Fruit fly (Drosophila melanogaster) whole organism, embryonic: ENCODE data around the gene Naam.

Experiments used
- Bgb ChIP-seq: fragments of 200-800 bp; sonication (Bioruptor generic); IDR thresholded peaks from 2 replicates; pipeline ENCODE4 v1.3.6; 2022; ENCODE audit warnings: missing biosample characterization, missing genetic modification characterization; ENCODE audit not compliant: partially characterized antibody
- CG10267 ChIP-seq: fragments of 200-800 bp; sonication (Bioruptor generic); optimal IDR thresholded peaks from 2 replicates; lab custom pipeline; 2018; ENCODE audit warnings: missing biosample characterization, mild to moderate bottlenecking, missing genetic modification characterization, moderate library complexity
- CG10366 ChIP-seq: fragments of 200-800 bp; sonication (Bioruptor generic); IDR thresholded peaks from 2 replicates; pipeline ENCODE4 v1.3.6; 2022; ENCODE audit warnings: missing biosample characterization, missing genetic modification characterization
- CG13624 ChIP-seq: fragments of 200-800 bp; sonication (Bioruptor generic); optimal IDR thresholded peaks from 2 replicates; lab custom pipeline; 2016; ENCODE audit warnings: missing biosample characterization, missing genetic modification characterization
- CG14710 ChIP-seq: fragments of 200-800 bp; sonication (Bioruptor generic); optimal IDR thresholded peaks from 3 replicates; lab custom pipeline; 2019; ENCODE audit warnings: missing biosample characterization, mild to moderate bottlenecking, missing genetic modification characterization, moderate library complexity
- CG14860 ChIP-seq: fragments of 200-800 bp; sonication (Bioruptor generic); IDR thresholded peaks from 3 replicates; pipeline ENCODE4 v1.3.6; 2022; ENCODE audit warnings: missing biosample characterization, missing genetic modification characterization; ENCODE audit not compliant: partially characterized antibody
- CG17361 ChIP-seq: fragments of 200-800 bp; sonication (Bioruptor generic); IDR thresholded peaks from 3 replicates; pipeline ENCODE4 v1.3.6; 2022; ENCODE audit warnings: missing biosample characterization, missing genetic modification characterization
- CG17912 ChIP-seq: fragments of 200-800 bp; sonication (Bioruptor generic); optimal IDR thresholded peaks from 2 replicates; lab custom pipeline; 2018; ENCODE audit warnings: missing biosample characterization, mild to moderate bottlenecking, missing genetic modification characterization
- CG18011 ChIP-seq: fragments of 200-800 bp; sonication (Bioruptor generic); optimal IDR thresholded peaks from 2 replicates; lab custom pipeline; 2017; ENCODE audit warnings: missing biosample characterization, missing genetic modification characterization, mild to moderate bottlenecking, moderate library complexity, missing genotype
- CG2120 ChIP-seq: fragments of 200-800 bp; sonication (Bioruptor generic); optimal IDR thresholded peaks from 3 replicates; lab custom pipeline; 2016; ENCODE audit warnings: missing biosample characterization, missing genetic modification characterization
- CG2889 ChIP-seq: fragments of 200-800 bp; sonication (Bioruptor generic); IDR thresholded peaks from 3 replicates; pipeline ENCODE4 v1.3.6; 2022; ENCODE audit warnings: missing biosample characterization, missing genetic modification characterization
- CG33557 ChIP-seq: fragments of 200-800 bp; sonication (Bioruptor generic); optimal IDR thresholded peaks from 2 replicates; lab custom pipeline; 2019; ENCODE audit warnings: missing biosample characterization, mild to moderate bottlenecking, missing genetic modification characterization, moderate library complexity
- CG34422 ChIP-seq: fragments of 200-800 bp; sonication (Bioruptor generic); IDR thresholded peaks from 3 replicates; pipeline ENCODE4 v1.3.6; 2022; ENCODE audit warnings: missing biosample characterization, missing genetic modification characterization
- CG5245 ChIP-seq: fragments of 200-800 bp; sonication (Bioruptor generic); optimal IDR thresholded peaks from 3 replicates; lab custom pipeline; 2016; ENCODE audit warnings: missing biosample characterization, missing genetic modification characterization
- Camta ChIP-seq: fragments of 200-800 bp; sonication (Bioruptor generic); optimal IDR thresholded peaks from 2 replicates; lab custom pipeline; 2016; ENCODE audit warnings: missing biosample characterization, missing genetic modification characterization
- Dbx ChIP-seq: fragments of 200-800 bp; sonication (Bioruptor generic); IDR thresholded peaks from 3 replicates; pipeline ENCODE4 v1.3.6; 2022; ENCODE audit warnings: missing biosample characterization, missing genetic modification characterization
- Dref ChIP-seq: fragments of 200-800 bp; sonication (Bioruptor generic); IDR thresholded peaks from 2 replicates; pipeline ENCODE4 v1.3.6; 2022; ENCODE audit warnings: missing biosample characterization, missing genetic modification characterization
- E2f1 ChIP-seq: fragments of 200-800 bp; sonication (Bioruptor generic); IDR thresholded peaks from 2 replicates; pipeline ENCODE4 v1.3.6; 2022; ENCODE audit warnings: missing biosample characterization, missing genetic modification characterization
- E2f2 ChIP-seq: fragments of 200-800 bp; sonication (Bioruptor generic); IDR thresholded peaks from 2 replicates; pipeline ENCODE4 v1.3.6; 2022; ENCODE audit warnings: missing biosample characterization, missing genetic modification characterization
- Hmr ChIP-seq: fragments of 200-800 bp; sonication (Bioruptor generic); optimal IDR thresholded peaks from 3 replicates; lab custom pipeline; 2017; ENCODE audit warnings: mild to moderate bottlenecking, missing biosample characterization, missing genetic modification reagents, missing genetic modification characterization
- Lhr ChIP-seq: fragments of 200-800 bp; sonication (Bioruptor generic); optimal IDR thresholded peaks from 3 replicates; lab custom pipeline; 2017; ENCODE audit warnings: mild to moderate bottlenecking, missing biosample characterization, missing genetic modification reagents, missing genetic modification characterization
- Mrtf ChIP-seq: fragments of 200-800 bp; sonication (Bioruptor generic); IDR thresholded peaks from 3 replicates; pipeline ENCODE4 v1.3.6; 2022; ENCODE audit warnings: missing biosample characterization, missing genetic modification characterization
- NC2α ChIP-seq: fragments of 200-800 bp; sonication (Bioruptor generic); optimal IDR thresholded peaks from 2 replicates; lab custom pipeline; 2016; ENCODE audit warnings: missing biosample characterization, missing genetic modification characterization
- Rfx ChIP-seq: fragments of 200-800 bp; sonication (Bioruptor generic); IDR thresholded peaks from 2 replicates; pipeline ENCODE4 v1.3.6; 2022; ENCODE audit warnings: missing biosample characterization, missing genetic modification characterization
- Sin3A ChIP-seq: fragments of >200 bp; optimal IDR thresholded peaks from 2 replicates; lab custom pipeline; 2018
- Sry-δ ChIP-seq: fragments of 200-800 bp; sonication (Bioruptor generic); optimal IDR thresholded peaks from 2 replicates; lab custom pipeline; 2016; ENCODE audit warnings: missing biosample characterization, missing genetic modification characterization
- Trl ChIP-seq, 3 experiments: fragments of >200 bp in 2 of 3; fragments of 200-800 bp in 1 of 3; sonication (Bioruptor generic) in 1 of 3; optimal IDR thresholded peaks; 2 replicates in 1 of 3; 3 replicates in 2 of 3; lab custom pipeline; 2016 to 2017; ENCODE audit warnings: missing biosample characterization in 1 of 3, missing genetic modification characterization in 1 of 3
- Xrp1 ChIP-seq: fragments of 200-800 bp; sonication (Bioruptor generic); IDR thresholded peaks from 2 replicates; pipeline ENCODE4 v1.3.6; 2022; ENCODE audit warnings: missing biosample characterization, missing genetic modification characterization
- ato ChIP-seq: fragments of 200-800 bp; sonication (Bioruptor generic); IDR thresholded peaks from 2 replicates; pipeline ENCODE4 v1.3.6; 2022; ENCODE audit warnings: missing biosample characterization, missing genetic modification characterization; ENCODE audit not compliant: partially characterized antibody
- bab2 ChIP-seq: fragments of 200-800 bp; sonication (Bioruptor generic); optimal IDR thresholded peaks from 2 replicates; lab custom pipeline; 2016; ENCODE audit warnings: missing biosample characterization, missing genetic modification characterization
- bbx ChIP-seq: fragments of 200-800 bp; sonication (Bioruptor generic); IDR thresholded peaks from 2 replicates; pipeline ENCODE4 v1.3.6; 2022; ENCODE audit warnings: missing biosample characterization, missing genetic modification characterization; ENCODE audit not compliant: partially characterized antibody
- br ChIP-seq: fragments of >200 bp; optimal IDR thresholded peaks from 2 replicates; lab custom pipeline; 2017
- grau ChIP-seq: fragments of 200-800 bp; optimal IDR thresholded peaks from 3 replicates; lab custom pipeline; 2019; ENCODE audit warnings: missing biosample characterization, mild to moderate bottlenecking, missing genetic modification characterization, moderate library complexity
- hb ChIP-seq: fragments of 200-800 bp; sonication (Bioruptor generic); IDR thresholded peaks from 3 replicates; pipeline ENCODE4 v1.3.6; 2022; ENCODE audit warnings: missing biosample characterization, missing genetic modification characterization; ENCODE audit not compliant: partially characterized antibody
- hbn ChIP-seq: fragments of 200-800 bp; sonication (Bioruptor generic); IDR thresholded peaks from 2 replicates; pipeline ENCODE4 v1.3.6; 2022; ENCODE audit warnings: missing biosample characterization, missing genetic modification characterization; ENCODE audit not compliant: partially characterized antibody
- insv ChIP-seq, 2 experiments: fragments of 200-800 bp; sonication (Bioruptor generic); optimal IDR thresholded peaks; 3 replicates each; lab custom pipeline; 2016 to 2018; ENCODE audit warnings: missing biosample characterization in 2 of 2, missing genetic modification characterization in 2 of 2
- inv ChIP-seq: fragments of 200-800 bp; sonication (Bioruptor generic); IDR thresholded peaks from 2 replicates; pipeline ENCODE4 v1.3.6; 2022; ENCODE audit warnings: missing biosample characterization, missing genetic modification characterization; ENCODE audit not compliant: partially characterized antibody
- lbe ChIP-seq: fragments of 200-800 bp; sonication (Bioruptor generic); optimal IDR thresholded peaks from 2 replicates; lab custom pipeline; 2016; ENCODE audit warnings: missing biosample characterization, mild to moderate bottlenecking, missing genetic modification characterization
- mld ChIP-seq: fragments of 200-800 bp; sonication (Bioruptor generic); IDR thresholded peaks from 3 replicates; pipeline ENCODE4 v1.3.6; 2022; ENCODE audit warnings: missing biosample characterization, missing genetic modification characterization; ENCODE audit not compliant: partially characterized antibody
- pan ChIP-seq, 4 experiments: fragments of >200 bp in 3 of 4; fragments of 200-800 bp in 1 of 4; sonication (Bioruptor generic) in 1 of 4; optimal IDR thresholded peaks in 3 of 4; IDR thresholded peaks in 1 of 4; 2 replicates each; pipeline versions ENCODE4 v1.3.6 to Lab custom; 2017 to 2022; ENCODE audit warnings: missing biosample characterization in 2 of 4, missing genetic modification characterization in 2 of 4, mixed read lengths in 1 of 4
- phol ChIP-seq: fragments of 200-800 bp; sonication (Bioruptor generic); optimal IDR thresholded peaks from 3 replicates; lab custom pipeline; 2018; ENCODE audit warnings: missing biosample characterization, mild to moderate bottlenecking, missing genetic modification characterization, moderate library complexity
- pita ChIP-seq: fragments of 200-800 bp; sonication (Bioruptor generic); optimal IDR thresholded peaks from 2 replicates; lab custom pipeline; 2017; ENCODE audit warnings: missing biosample characterization, mild to moderate bottlenecking, missing genetic modification characterization
- row ChIP-seq: fragments of 200-800 bp; sonication (Bioruptor generic); IDR thresholded peaks from 3 replicates; pipeline ENCODE4 v1.3.6; 2022; ENCODE audit warnings: missing biosample characterization, missing genetic modification characterization
- schlank ChIP-seq: fragments of 200-800 bp; sonication (Bioruptor generic); optimal IDR thresholded peaks from 2 replicates; lab custom pipeline; 2018; ENCODE audit warnings: missing biosample characterization, mild to moderate bottlenecking, missing genetic modification characterization
- sens ChIP-seq: fragments of 200-800 bp; sonication (Bioruptor generic); peaks from one replicate; lab custom pipeline; 2016; ENCODE audit warnings: missing biosample characterization, missing genetic modification characterization
- slbo ChIP-seq: fragments of 200-800 bp; sonication (Bioruptor generic); IDR thresholded peaks from 2 replicates; pipeline ENCODE4 v1.3.6; 2022; ENCODE audit warnings: missing biosample characterization, missing genetic modification characterization
- sna ChIP-seq: fragments of 200-800 bp; sonication (Bioruptor generic); IDR thresholded peaks from 2 replicates; pipeline ENCODE4 v1.3.6; 2022; ENCODE audit warnings: missing biosample characterization, missing genetic modification characterization; ENCODE audit not compliant: partially characterized antibody
- stwl ChIP-seq: fragments of 200-800 bp; sonication (Bioruptor generic); optimal IDR thresholded peaks from 3 replicates; lab custom pipeline; 2018; ENCODE audit warnings: missing biosample characterization, mild to moderate bottlenecking, missing genetic modification characterization, moderate library complexity
- twi ChIP-seq: fragments of 200-800 bp; optimal IDR thresholded peaks from 2 replicates; lab custom pipeline; 2019; ENCODE audit warnings: missing biosample characterization, mild to moderate bottlenecking, missing genetic modification characterization, moderate library complexity

Naam gene

dm6 chr3R:19642893-19643270, 28.4 kb upstream of the Naam start (continued):
- TF ChIP-seq E2f2 (GFP tag; lab: Robert Waterston, UW) (peak; percentile 70), bbx (peak; percentile 88), CG17361 (peak; percentile 47; the same call in 1 of the 3 replicates), Bgb (GFP tag; lab: Robert Waterston, UW) (peak; percentile 85), CG10267 (tag; lab: Kevin White, UChicago) (peak; percentile 87), inv (GFP tag; lab: Robert Waterston, UW) (peak; percentile 53), Sry-δ (GFP tag; lab: Kevin White, UChicago) (peak; percentile 57), CG2120 (GFP tag; lab: Kevin White, UChicago) (peak; percentile 27), insv (GFP tag; optimal IDR thresholded peaks at IDR 0.05; lab: Kevin White, UChicago) (no peak), slbo (GFP tag; lab: Robert Waterston, UW) (peak; percentile 21; the same call in 1 of the 2 replicates), schlank (tag; lab: Kevin White, UChicago) (no peak), CG5245 (GFP tag; lab: Kevin White, UChicago) (no peak), bab2 (peak; percentile 16), CG2889 (GFP tag; lab: Robert Waterston, UW) (no peak), Xrp1 (GFP tag; lab: Robert Waterston, UW) (0 out of 2 replicates have a peak, but pooled peaks have one; percentile 11), ato (peak; percentile 76), CG33557 (GFP tag; lab: Kevin White, UChicago) (no peak), Lhr (peak; percentile 1), grau (no peak), pita (GFP tag; lab: Kevin White, UChicago) (no peak), stwl (tag; lab: Kevin White, UChicago) (peak; percentile 97), CG17912 (GFP tag; lab: Kevin White, UChicago) (no peak), sna (peak; percentile 82), pan (optimal IDR thresholded peaks at IDR 0.05; lab: Kevin White, UChicago) (no peak), pan (GFP tag; optimal IDR thresholded peaks at IDR 0.05 in 1 of 2, IDR thresholded peaks at IDR 0.05 in 1 of 2) (peak in 1 of 2 experiments; percentile 31), Mrtf (GFP tag; lab: Robert Waterston, UW) (0 out of 3 replicates have a peak, but pooled peaks have one; percentile 26), Dbx (GFP tag; lab: Robert Waterston, UW) (peak; percentile 37; the same call in 1 of the 3 replicates), Trl (optimal IDR thresholded peaks at IDR 0.05; lab: Kevin White, UChicago) (no peak), Trl (GFP tag; optimal IDR thresholded peaks at IDR 0.05; lab: Kevin White, UChicago) (peak; percentile 1), Sin3A (lab: Kevin White, UChicago) (peak; percentile 14), Hmr (GFP tag; lab: Kevin White, UChicago) (peak; percentile 11), Dref (GFP tag; lab: Robert Waterston, UW) (peak; percentile 34), CG34422 (GFP tag; lab: Robert Waterston, UW) (0 out of 3 replicates have a peak, but pooled peaks have one; percentile 7), CG14710 (peak; percentile 8), E2f1 (GFP tag; lab: Robert Waterston, UW) (peak; percentile 23; the same call in 1 of the 2 replicates), br (lab: Kevin White, UChicago) (no peak), Camta (GFP tag; lab: Kevin White, UChicago) (peak; percentile 11), CG18011 (GFP tag; lab: Kevin White, UChicago) (peak; percentile 84), CG10366 (GFP tag; lab: Robert Waterston, UW) (peak; percentile 11; the same call in 1 of the 2 replicates), CG13624 (GFP tag; lab: Kevin White, UChicago) (peak; percentile 35), row (peak; percentile 40; the same call in 2 of the 3 replicates), CG14860 (peak; percentile 68), hb (GFP tag; lab: Robert Waterston, UW) (peak; percentile 69; the same call in 2 of the 3 replicates), hbn (GFP tag; lab: Robert Waterston, UW) (peak; percentile 70), mld (peak; percentile 67; the same call in 2 of the 3 replicates), twi (no peak), NC2α (GFP tag; lab: Kevin White, UChicago) (no peak), Rfx (peak; percentile 59; the same call in 1 of the 2 replicates), lbe (GFP tag; lab: Kevin White, UChicago) (peak; percentile 41), phol (tag; lab: Kevin White, UChicago) (peak; percentile 7), sens (GFP tag; lab: Kevin White, UChicago) (peak; percentile 87)
